Worm (Caenorhabditis elegans) whole organism, early embryonic: Measurements from ENCODE around the gene C53A3.3.

Experiments
- F13C5.2 ChIP-seq: sonication (generic microtip); optimal IDR thresholded peaks from 2 replicates; lab custom pipeline; 2017; ENCODE audit warnings: mild to moderate bottlenecking, missing genetic modification characterization, inconsistent platforms, missing compliant biosample characterization
- ama-1 ChIP-seq: fragments of 150-350 bp; optimal IDR thresholded peaks from 2 replicates; lab custom pipeline; 2014
- ceh-13 ChIP-seq: fragments of 200-800 bp; sonication (Bioruptor generic); optimal IDR thresholded peaks from 2 replicates; lab custom pipeline; 2018; ENCODE audit warnings: mild to moderate bottlenecking, missing genetic modification characterization, missing compliant biosample characterization
- ceh-36 ChIP-seq: sonication (generic microtip); optimal IDR thresholded peaks from 2 replicates; lab custom pipeline; 2016; ENCODE audit warnings: missing genetic modification characterization, inconsistent platforms, missing compliant biosample characterization
- ets-7 ChIP-seq: sonication (generic microtip); optimal IDR thresholded peaks from 2 replicates; lab custom pipeline; 2016; ENCODE audit warnings: missing genotype, missing genetic modification characterization, missing compliant biosample characterization
- flt-1 ChIP-seq: fragments of 200-800 bp; sonication (Bioruptor generic); IDR thresholded peaks from 2 replicates; pipeline ENCODE4 v1.3.6; 2022; ENCODE audit warnings: missing genetic modification characterization, missing compliant biosample characterization
- hmbx-1 ChIP-seq: sonication (generic microtip); optimal IDR thresholded peaks from 2 replicates; lab custom pipeline; 2016; ENCODE audit warnings: mild to moderate bottlenecking, missing genetic modification characterization, missing compliant biosample characterization
- hnd-1 ChIP-seq: sonication (generic microtip); optimal IDR thresholded peaks from 2 replicates; lab custom pipeline; 2016; ENCODE audit warnings: missing genetic modification characterization, missing compliant biosample characterization
- pes-1 ChIP-seq: fragments of 200-800 bp; sonication (Bioruptor generic); IDR thresholded peaks from 2 replicates; pipeline ENCODE4 v1.3.6; 2022; ENCODE audit warnings: missing genetic modification reagents, missing genetic modification characterization, missing compliant biosample characterization
- scrt-1 ChIP-seq: fragments of 200-800 bp; sonication (Bioruptor generic); IDR thresholded peaks from 2 replicates; pipeline ENCODE4 v1.3.6; 2022; ENCODE audit warnings: missing genetic modification characterization, missing compliant biosample characterization
- sea-1 ChIP-seq: fragments of 200-800 bp; sonication (Bioruptor generic); conservative IDR thresholded peaks from 2 replicates; pipeline ENCODE4 v1.3.6; 2022; ENCODE audit warnings: missing genetic modification characterization, missing compliant biosample characterization
- tbx-11 ChIP-seq: fragments of 200-800 bp; sonication (Bioruptor generic); IDR thresholded peaks from 2 replicates; pipeline ENCODE4 v1.3.6; 2022; ENCODE audit warnings: missing genetic modification characterization, missing compliant biosample characterization
- tbx-37 ChIP-seq: fragments of 200-800 bp; sonication (Bioruptor generic); conservative IDR thresholded peaks from 2 replicates; pipeline ENCODE4 v1.3.6; 2022; ENCODE audit warnings: missing genetic modification reagents, missing genetic modification characterization, missing compliant biosample characterization
- tra-4 ChIP-seq: sonication (generic microtip); optimal IDR thresholded peaks from 2 replicates; lab custom pipeline; 2017; ENCODE audit warnings: missing genetic modification characterization, missing compliant biosample characterization

- no peak for TF ChIP-seq scrt-1 (GFP tag; lab: Robert Waterston, UW)
- no peak for TF ChIP-seq ama-1
- TF ChIP-seq flt-1 (GFP tag; lab: Robert Waterston, UW), result no peak
- TF ChIP-seq ets-7 (tag; lab: Kevin White, UChicago), result no peak
- no peak for TF ChIP-seq ceh-13
- TF ChIP-seq F13C5.2 (tag; lab: Kevin White, UChicago), result no peak
- no peak for TF ChIP-seq hnd-1 (tag; lab: Kevin White, UChicago)
- TF ChIP-seq tbx-11 (GFP tag; lab: Robert Waterston, UW), result no peak
- no peak for TF ChIP-seq tbx-37 (GFP tag; lab: Robert Waterston, UW)
- no peak for TF ChIP-seq sea-1 (GFP tag; lab: Robert Waterston, UW)
- TF ChIP-seq ceh-36 (tag; lab: Kevin White, UChicago), result no peak
- no peak for TF ChIP-seq pes-1
- TF ChIP-seq tra-4 (tag; lab: Kevin White, UChicago), result no peak
- TF ChIP-seq hmbx-1 (tag; lab: Kevin White, UChicago), result no peak
Measured at ce11 chrV:5798132-5798531, 41.8 kb downstream of the C53A3.3 start, which contains the start of gene nstp-3.
